Worm (Caenorhabditis elegans) whole organism, early embryonic: ENCODE measurements around the gene C34C6.10.

Experiments used
- B0310.2 ChIP-seq: sonication (generic microtip); optimal IDR thresholded peaks from 2 replicates; lab custom pipeline; 2016; ENCODE audit warnings: mild to moderate bottlenecking, missing genetic modification characterization, missing compliant biosample characterization
- F13C5.2 ChIP-seq: sonication (generic microtip); optimal IDR thresholded peaks from 2 replicates; lab custom pipeline; 2017; ENCODE audit warnings: mild to moderate bottlenecking, missing genetic modification characterization, inconsistent platforms, missing compliant biosample characterization
- aly-1 ChIP-seq: sonication (generic microtip); optimal IDR thresholded peaks from 2 replicates; lab custom pipeline; 2016; ENCODE audit warnings: missing genetic modification characterization, missing compliant biosample characterization
- ama-1 ChIP-seq: fragments of 150-350 bp; optimal IDR thresholded peaks from 2 replicates; lab custom pipeline; 2014
- ceh-13 ChIP-seq: fragments of 200-800 bp; sonication (Bioruptor generic); optimal IDR thresholded peaks from 2 replicates; lab custom pipeline; 2018; ENCODE audit warnings: mild to moderate bottlenecking, missing genetic modification characterization, missing compliant biosample characterization
- ceh-36 ChIP-seq: sonication (generic microtip); optimal IDR thresholded peaks from 2 replicates; lab custom pipeline; 2016; ENCODE audit warnings: missing genetic modification characterization, inconsistent platforms, missing compliant biosample characterization
- ets-7 ChIP-seq: sonication (generic microtip); optimal IDR thresholded peaks from 2 replicates; lab custom pipeline; 2016; ENCODE audit warnings: missing genotype, missing genetic modification characterization, missing compliant biosample characterization
- flt-1 ChIP-seq: fragments of 200-800 bp; sonication (Bioruptor generic); IDR thresholded peaks from 2 replicates; pipeline ENCODE4 v1.3.6; 2022; ENCODE audit warnings: missing genetic modification characterization, missing compliant biosample characterization
- hmbx-1 ChIP-seq: sonication (generic microtip); optimal IDR thresholded peaks from 2 replicates; lab custom pipeline; 2016; ENCODE audit warnings: mild to moderate bottlenecking, missing genetic modification characterization, missing compliant biosample characterization
- hmg-4 ChIP-seq: fragments of 200-800 bp; sonication (Bioruptor generic); optimal IDR thresholded peaks from 2 replicates; lab custom pipeline; 2018; ENCODE audit warnings: mild to moderate bottlenecking, missing genetic modification characterization, missing compliant biosample characterization
- hnd-1 ChIP-seq: sonication (generic microtip); optimal IDR thresholded peaks from 2 replicates; lab custom pipeline; 2016; ENCODE audit warnings: missing genetic modification characterization, missing compliant biosample characterization
- pes-1 ChIP-seq: fragments of 200-800 bp; sonication (Bioruptor generic); IDR thresholded peaks from 2 replicates; pipeline ENCODE4 v1.3.6; 2022; ENCODE audit warnings: missing genetic modification reagents, missing genetic modification characterization, missing compliant biosample characterization
- scrt-1 ChIP-seq: fragments of 200-800 bp; sonication (Bioruptor generic); IDR thresholded peaks from 2 replicates; pipeline ENCODE4 v1.3.6; 2022; ENCODE audit warnings: missing genetic modification characterization, missing compliant biosample characterization
- sea-1 ChIP-seq: fragments of 200-800 bp; sonication (Bioruptor generic); conservative IDR thresholded peaks from 2 replicates; pipeline ENCODE4 v1.3.6; 2022; ENCODE audit warnings: missing genetic modification characterization, missing compliant biosample characterization
- tbx-11 ChIP-seq: fragments of 200-800 bp; sonication (Bioruptor generic); IDR thresholded peaks from 2 replicates; pipeline ENCODE4 v1.3.6; 2022; ENCODE audit warnings: missing genetic modification characterization, missing compliant biosample characterization
- tbx-37 ChIP-seq: fragments of 200-800 bp; sonication (Bioruptor generic); conservative IDR thresholded peaks from 2 replicates; pipeline ENCODE4 v1.3.6; 2022; ENCODE audit warnings: missing genetic modification reagents, missing genetic modification characterization, missing compliant biosample characterization
- tra-4 ChIP-seq: sonication (generic microtip); optimal IDR thresholded peaks from 2 replicates; lab custom pipeline; 2017; ENCODE audit warnings: missing genetic modification characterization, missing compliant biosample characterization

C34C6.10 gene

DNA sequence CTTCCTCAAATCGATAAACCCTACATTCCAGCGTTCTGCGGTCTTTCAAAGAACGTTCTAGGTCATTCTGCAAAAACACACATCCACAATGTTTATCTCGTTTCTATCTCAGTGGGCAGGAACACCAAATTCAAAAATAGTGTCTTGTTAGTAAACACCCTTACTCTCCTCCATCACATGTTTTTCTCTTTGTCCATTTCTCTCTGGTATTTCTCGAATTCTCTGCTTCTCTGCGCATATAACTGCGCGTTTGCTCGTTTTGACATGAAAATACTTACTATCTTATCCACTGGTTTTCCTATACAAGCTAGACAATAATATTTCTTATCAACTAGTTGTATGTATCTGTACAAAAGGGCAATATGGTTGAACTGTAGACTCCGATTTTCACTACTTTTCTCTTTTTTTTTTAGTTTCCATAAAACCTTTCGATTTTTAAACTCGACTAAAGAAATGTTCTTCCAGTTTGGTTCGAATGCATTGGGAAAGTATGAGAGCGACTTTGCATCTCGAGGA is 45.0 kb downstream of the C34C6.10 start, which contains the start of gene pyr-1:
TSS of gene pyr-1 (plus strand) at position 466 of the 516 bp plus-strand sequence.
- no peak for TF ChIP-seq ama-1 (lab: Kevin White, UChicago)

DNA sequence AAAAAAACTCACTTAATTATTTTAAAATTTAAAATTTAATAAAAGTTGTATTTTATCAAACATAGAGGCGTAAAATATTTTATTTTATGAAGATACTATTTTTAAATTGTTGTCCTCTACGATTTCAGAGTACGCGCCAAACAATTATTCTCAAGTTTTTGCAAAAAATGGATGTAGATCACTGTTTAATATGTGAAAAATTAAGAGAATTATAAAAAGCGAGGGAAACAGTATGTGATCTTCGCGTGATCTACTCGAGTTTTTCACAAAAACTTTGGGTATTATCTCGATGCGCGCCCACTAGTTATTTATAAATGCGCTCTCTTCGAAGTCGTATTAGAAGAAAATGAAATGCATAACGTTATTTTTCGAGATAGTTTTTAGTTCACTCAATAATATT is 46.8 kb downstream of the C34C6.10 start:
- TF ChIP-seq sea-1 (GFP tag; lab: Robert Waterston, UW): no peak
- TF ChIP-seq B0310.2 (tag; lab: Kevin White, UChicago): no peak
- TF ChIP-seq ama-1 (lab: Kevin White, UChicago): no peak
- no peak for TF ChIP-seq scrt-1 (GFP tag; lab: Robert Waterston, UW)
- no peak for TF ChIP-seq hnd-1
- no peak for TF ChIP-seq tra-4 (tag; lab: Kevin White, UChicago)
- no peak for TF ChIP-seq hmbx-1 (tag; lab: Kevin White, UChicago)
- no peak for TF ChIP-seq ceh-36 (tag; lab: Kevin White, UChicago)
- no peak for TF ChIP-seq ets-7 (tag; lab: Kevin White, UChicago)

DNA sequence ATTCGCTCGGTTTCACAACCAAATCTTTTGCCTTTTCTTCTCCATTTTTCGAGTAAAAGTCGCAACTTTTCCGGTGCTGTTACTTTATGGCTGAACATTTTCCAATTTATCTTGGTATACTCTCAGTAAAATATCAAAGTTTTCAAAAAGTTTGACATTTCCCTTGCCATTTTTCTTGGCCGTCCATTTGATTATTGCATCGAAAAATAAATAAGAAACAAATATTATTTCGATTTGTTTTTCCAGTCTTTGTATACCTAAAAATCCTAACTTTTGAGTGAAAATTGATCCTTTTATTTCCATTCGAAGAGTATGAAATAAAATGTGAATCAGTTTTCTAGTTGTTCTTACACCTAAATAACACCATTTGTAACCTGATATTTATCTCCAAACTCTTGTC is 49.2 kb downstream of the C34C6.10 start:
- TF ChIP-seq tbx-11 (GFP tag; lab: Robert Waterston, UW) (no peak), aly-1 (no peak), tbx-37 (no peak), hmg-4 (GFP tag; lab: Kevin White, UChicago) (no peak), scrt-1 (GFP tag; lab: Robert Waterston, UW) (no peak), ets-7 (tag; lab: Kevin White, UChicago) (no peak), ama-1 (lab: Kevin White, UChicago) (no peak), hmbx-1 (tag; lab: Kevin White, UChicago) (no peak), B0310.2 (tag; lab: Kevin White, UChicago) (no peak), F13C5.2 (tag; lab: Kevin White, UChicago) (no peak), pes-1 (GFP tag; lab: Robert Waterston, UW) (no peak), ceh-13 (GFP tag; lab: Kevin White, UChicago) (no peak), ceh-36 (tag; lab: Kevin White, UChicago) (no peak), tra-4 (tag; lab: Kevin White, UChicago) (no peak), hnd-1 (no peak), flt-1 (GFP tag; lab: Robert Waterston, UW) (no peak), sea-1 (GFP tag; lab: Robert Waterston, UW) (no peak)
